In genomic region chr2L:8463144-8464106, dm6 we compare ENCODE assay signal across 1 fruit fly cellular context.
A peak's percentile ranks its signal among the peaks of the same experiment; 100 is the strongest.
TF ChIP-seq lines count a peak whose summit lies in the region.

Agpat2 (minus strand) TSS chr2L:8463994.

TF ChIP-seq in whole organism, embryonic, 481 proteins besides CTCF, POLR2A, EP300 and RAD21 (continued from another document):
- peak; percentile 88 for TF ChIP-seq lilli (GFP tag; optimal IDR thresholded peaks at IDR 0.05; lab: Kevin White, UChicago)
- TF ChIP-seq jigr1 (GFP tag; IDR thresholded peaks at IDR 0.05; lab: Robert Waterston, UW) = 0 out of 3 replicates have a peak, but pooled peaks have one; percentile 30
- peak; percentile 69 for TF ChIP-seq CG9932 (GFP tag; IDR thresholded peaks at IDR 0.05; lab: Robert Waterston, UW)
- peak; percentile 86 for TF ChIP-seq gsb-n (tag; optimal IDR thresholded peaks at IDR 0.05; lab: Kevin White, UChicago)
- TF ChIP-seq CG15073 (GFP tag; optimal IDR thresholded peaks at IDR 0.05; lab: Kevin White, UChicago) = peak; percentile 21
- peak; percentile 71 for TF ChIP-seq Mad (GFP tag; optimal IDR thresholded peaks at IDR 0.05; lab: Kevin White, UChicago)
- peak; percentile 75 for TF ChIP-seq maf-S (GFP tag; optimal IDR thresholded peaks at IDR 0.05; lab: Kevin White, UChicago)
- no peak for TF ChIP-seq toy (GFP tag; IDR thresholded peaks at IDR 0.05; lab: Robert Waterston, UW)
- TF ChIP-seq insv (GFP tag; optimal IDR thresholded peaks at IDR 0.05; lab: Kevin White, UChicago) = no peak
- peak; percentile 89 for TF ChIP-seq zf30C (GFP tag; optimal IDR thresholded peaks at IDR 0.05; lab: Kevin White, UChicago)
- TF ChIP-seq Lhr (GFP tag; optimal IDR thresholded peaks at IDR 0.05; lab: Kevin White, UChicago) = peak; percentile 29
- TF ChIP-seq B-H1 (GFP tag; IDR thresholded peaks at IDR 0.05; lab: Robert Waterston, UW) = peak; percentile 59
- peak; percentile 68 for TF ChIP-seq Mes4 (GFP tag; optimal IDR thresholded peaks at IDR 0.05; lab: Kevin White, UChicago)
- TF ChIP-seq CG15601 (tag; optimal IDR thresholded peaks at IDR 0.05; lab: Kevin White, UChicago) = peak; percentile 82
- peak; percentile 81 for TF ChIP-seq CG12299 (tag; optimal IDR thresholded peaks at IDR 0.05; lab: Kevin White, UChicago)
- TF ChIP-seq schlank (tag; optimal IDR thresholded peaks at IDR 0.05; lab: Kevin White, UChicago) = peak; percentile 69
- TF ChIP-seq oc (tag; optimal IDR thresholded peaks at IDR 0.05; lab: Kevin White, UChicago) = peak; percentile 86
- TF ChIP-seq Ptx1 (GFP tag; IDR thresholded peaks at IDR 0.05; lab: Robert Waterston, UW) = peak; percentile 82
- peak; percentile 61 for TF ChIP-seq CG9437 (GFP tag; optimal IDR thresholded peaks at IDR 0.05; lab: Kevin White, UChicago)
- peak; percentile 63; the same call in 1 of the 2 replicates for TF ChIP-seq CG32767 (GFP tag; IDR thresholded peaks at IDR 0.05; lab: Robert Waterston, UW)
- peak; percentile 74; the same call in 2 of the 3 replicates for TF ChIP-seq gce (GFP tag; IDR thresholded peaks at IDR 0.05; lab: Robert Waterston, UW)
- no peak for TF ChIP-seq CG6791 (GFP tag; IDR thresholded peaks at IDR 0.05; lab: Robert Waterston, UW; ENCODE audit: partially characterized antibody)
- peak; percentile 77 for TF ChIP-seq CG17568 (GFP tag; optimal IDR thresholded peaks at IDR 0.05; lab: Kevin White, UChicago)
- peak; percentile 77 for TF ChIP-seq CG6854 (GFP tag; optimal IDR thresholded peaks at IDR 0.05; lab: Kevin White, UChicago)
- peak; percentile 82 for TF ChIP-seq NC2β (GFP tag; optimal IDR thresholded peaks at IDR 0.05; lab: Kevin White, UChicago)
- no peak for TF ChIP-seq knrl (GFP tag; IDR thresholded peaks at IDR 0.05; lab: Robert Waterston, UW; ENCODE audit: partially characterized antibody)
- peak; percentile 68; the same call in 2 of the 3 replicates for TF ChIP-seq CG11456 (GFP tag; IDR thresholded peaks at IDR 0.05; lab: Robert Waterston, UW)
- TF ChIP-seq CG6813 (GFP tag; optimal IDR thresholded peaks at IDR 0.05; lab: Kevin White, UChicago) = peak; percentile 88
- peak; percentile 77 for TF ChIP-seq CG32532 (GFP tag; IDR thresholded peaks at IDR 0.05; lab: Robert Waterston, UW)
- TF ChIP-seq dpn (GFP tag; optimal IDR thresholded peaks at IDR 0.05; lab: Kevin White, UChicago) = peak; percentile 76 to 85
- TF ChIP-seq HLH54F (GFP tag; optimal IDR thresholded peaks at IDR 0.05; lab: Kevin White, UChicago) = peak; percentile 76
- peak; percentile 89 for TF ChIP-seq Xrp1 (GFP tag; IDR thresholded peaks at IDR 0.05; lab: Robert Waterston, UW)
- peak; percentile 78; the same call in 2 of the 3 replicates for TF ChIP-seq CG3726 (GFP tag; IDR thresholded peaks at IDR 0.05; lab: Robert Waterston, UW)
- peak; percentile 77 for TF ChIP-seq CG6689 (GFP tag; IDR thresholded peaks at IDR 0.05; lab: Robert Waterston, UW)
- TF ChIP-seq slou (GFP tag; optimal IDR thresholded peaks at IDR 0.05; lab: Kevin White, UChicago) = peak; percentile 86
- TF ChIP-seq org-1 (GFP tag; optimal IDR thresholded peaks at IDR 0.05; lab: Kevin White, UChicago) = peak; percentile 77
- peak; percentile 65 for TF ChIP-seq CG18764 (GFP tag; optimal IDR thresholded peaks at IDR 0.05; lab: Kevin White, UChicago)
- TF ChIP-seq CG43689 (GFP tag; IDR thresholded peaks at IDR 0.05; lab: Robert Waterston, UW) = no peak
- TF ChIP-seq rib (GFP tag; IDR thresholded peaks at IDR 0.05; lab: Robert Waterston, UW) = 0 out of 2 replicates have a peak, but pooled peaks have one; percentile 21
